Worm (Caenorhabditis elegans): ENCODE data around the gene ZK856.14.

The ZK856.14 gene

ce11 chrV:10224619-10225018 is 7.8 kb downstream of the ZK856.14 start:
- TF ChIP-seq nhr-80 (tag; optimal IDR thresholded peaks at IDR 0.05) (peak; percentile 62), F37B4.10 (GFP tag; IDR thresholded peaks at IDR 0.05) (no peak), bed-2 (GFP tag; IDR thresholded peaks at IDR 0.05) (no peak)

DNA sequence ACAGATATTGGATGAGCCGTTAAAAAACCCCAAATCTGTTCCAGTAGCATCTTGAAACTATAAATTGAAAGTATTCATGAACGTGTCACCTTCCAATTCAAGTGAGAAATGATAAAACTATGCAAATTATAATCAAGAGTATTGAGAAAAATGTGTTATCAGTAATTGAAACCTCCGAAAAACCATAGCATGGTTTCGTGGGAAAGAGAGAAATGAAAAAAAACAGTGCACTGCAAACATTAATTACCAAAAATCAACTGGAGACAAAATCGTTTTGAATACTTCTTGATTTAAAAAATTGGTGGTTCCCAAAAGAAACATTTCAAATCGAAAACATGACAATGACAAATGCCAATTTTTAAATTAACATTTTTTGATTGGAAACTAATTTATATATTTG is 8.8 kb downstream of the ZK856.14 start, which contains the start of gene daf-36:
daf-36 (minus strand) TSS at position 101 of the 400 bp plus-strand sequence.
- TF ChIP-seq ztf-25 (GFP tag; IDR thresholded peaks at IDR 0.05) (no peak), nhr-80 (tag; optimal IDR thresholded peaks at IDR 0.05) (peak; percentile 45)

- no peak for TF ChIP-seq F33H1.4 (GFP tag; IDR thresholded peaks at IDR 0.05)
Observed at ce11 chrV:10227333-10227732, 10.5 kb downstream of the ZK856.14 start, which contains the start of gene ttr-19. Gene ttr-19, minus strand, starts transcription at chrV:10227433.

DNA sequence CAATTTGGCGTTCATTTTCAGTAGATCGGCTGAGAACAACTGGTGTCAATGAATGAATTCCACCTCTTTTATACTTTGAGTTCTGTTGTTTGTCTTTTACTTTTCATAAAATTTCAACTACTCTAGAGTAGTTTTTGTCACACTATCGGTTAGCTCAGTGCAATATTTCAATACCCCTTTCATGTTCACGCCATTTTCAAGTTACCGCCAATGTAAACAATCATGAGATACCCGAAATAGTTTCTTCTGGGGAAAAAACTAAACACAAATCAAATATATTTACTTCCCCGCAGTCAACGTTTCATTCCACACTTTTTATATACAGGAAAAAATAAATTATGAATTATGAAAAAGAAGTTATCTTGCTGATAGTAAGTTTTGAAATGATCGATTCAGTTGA is 11.5 kb downstream of the ZK856.14 start, which contains the start of gene fipr-4:
fipr-4 (minus strand) TSS at position 101 of the 400 bp plus-strand sequence.
- TF ChIP-seq D2030.7 (GFP tag; IDR thresholded peaks at IDR 0.05) (no peak), dpl-1 (GFP tag; optimal IDR thresholded peaks at IDR 0.05) (no peak), ztf-6 (GFP tag; IDR thresholded peaks at IDR 0.05) (no peak), T07F8.4 (tag; optimal IDR thresholded peaks at IDR 0.05) (no peak)

DNA sequence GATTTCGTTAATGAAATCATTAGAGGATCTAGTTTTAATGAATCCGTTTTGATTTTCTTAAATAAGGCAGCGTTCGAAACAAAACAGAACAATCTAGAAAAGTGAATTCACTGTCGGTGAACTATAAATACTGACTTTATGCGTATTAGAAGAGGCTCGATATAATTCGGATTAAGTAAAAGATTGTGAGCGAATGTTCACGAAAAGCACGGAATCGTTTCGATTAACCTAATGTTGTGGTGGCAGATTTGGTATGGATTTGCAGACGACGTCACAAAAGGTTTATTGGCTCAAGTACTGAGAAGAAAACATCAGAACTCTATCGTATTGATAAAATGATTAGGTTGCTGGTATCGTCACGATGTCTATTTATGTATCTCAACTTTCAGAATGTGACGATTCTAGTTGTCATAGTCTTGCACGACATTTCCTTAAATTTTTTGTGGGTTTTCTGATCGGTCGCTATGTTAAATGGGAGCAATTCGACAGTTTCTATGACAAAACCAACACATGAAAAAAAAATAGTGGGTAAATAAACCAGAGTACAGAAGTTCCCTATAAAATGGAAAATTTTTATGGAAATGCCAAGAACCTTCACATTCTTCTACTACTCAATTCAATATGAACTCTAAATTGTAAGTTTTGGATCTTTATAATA is 12.5 kb downstream of the ZK856.14 start, which contains the start of the genes pyt-1 and fipr-7:
pyt-1 (minus strand) TSS at position 101 of the 658 bp plus-strand sequence.
fipr-7 (plus strand) TSS at position 608 of the 658 bp plus-strand sequence.
- TF ChIP-seq ceh-40 (GFP tag; IDR thresholded peaks at IDR 0.05) (no peak), ceh-100 (GFP tag; IDR thresholded peaks at IDR 0.05) (no peak), ceh-79 (tag; optimal IDR thresholded peaks at IDR 0.05) (no peak), atf-7 (tag; optimal IDR thresholded peaks at IDR 0.05) (no peak), ztf-18 (tag; optimal IDR thresholded peaks at IDR 0.05) (no peak), zim-3 (tag; optimal IDR thresholded peaks at IDR 0.05) (no peak), nhr-179 (tag; optimal IDR thresholded peaks at IDR 0.05) (no peak), C17E4.6 (GFP tag; IDR thresholded peaks at IDR 0.05) (no peak), rec-8 (tag; optimal IDR thresholded peaks at IDR 0.05) (no peak), attf-5 (GFP tag; optimal IDR thresholded peaks at IDR 0.05) (no peak), nhr-80 (tag; optimal IDR thresholded peaks at IDR 0.05) (no peak), hrde-1 (tag; optimal IDR thresholded peaks at IDR 0.05; ENCODE audit: borderline replicate concordance) (no peak), F39B2.1 (GFP tag; IDR thresholded peaks at IDR 0.05) (no peak), chd-7 (tag; optimal IDR thresholded peaks at IDR 0.05) (no peak), let-526 (GFP tag; IDR thresholded peaks at IDR 0.05) (no peak), snpc-1.3 (tag; optimal IDR thresholded peaks at IDR 0.05; ENCODE audit: insufficient read depth) (no peak), lsl-1 (GFP tag; optimal IDR thresholded peaks at IDR 0.05) (no peak), ceh-27 (GFP tag; optimal IDR thresholded peaks at IDR 0.05) (no peak)

DNA sequence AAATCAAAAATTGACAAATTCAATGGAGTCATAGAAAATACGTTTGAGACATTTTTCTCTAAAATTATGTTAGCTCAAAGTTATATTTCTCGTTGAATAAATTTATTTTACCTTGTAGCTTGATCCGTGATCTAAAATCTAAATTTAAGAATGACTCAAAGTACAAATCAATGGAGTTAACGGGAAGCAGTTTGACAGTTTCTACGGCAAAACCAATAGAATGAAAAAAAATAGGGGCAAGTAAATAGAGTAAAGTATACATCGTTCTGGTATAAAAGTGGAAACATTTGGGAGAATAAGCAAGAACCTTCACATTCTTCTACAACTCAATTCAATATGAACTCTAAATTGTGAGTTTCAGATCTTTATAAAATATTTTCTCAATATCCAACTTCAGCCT is 14.1 kb downstream of the ZK856.14 start, which contains the start of gene fipr-6:
fipr-6 (plus strand) TSS at position 301 of the 400 bp plus-strand sequence.
- TF ChIP-seq pbrm-1 (GFP tag; IDR thresholded peaks at IDR 0.05) (no peak), ekl-4 (GFP tag; IDR thresholded peaks at IDR 0.05) (no peak), lir-1 (GFP tag; conservative IDR thresholded peaks at IDR 0.05) (no peak), ztf-22 (GFP tag; optimal IDR thresholded peaks at IDR 0.05) (no peak)

Measured in whole organism, young adult.